Fruit fly (Drosophila melanogaster): ENCODE measurements around the gene CG12155.

CG12155 gene

DNA sequence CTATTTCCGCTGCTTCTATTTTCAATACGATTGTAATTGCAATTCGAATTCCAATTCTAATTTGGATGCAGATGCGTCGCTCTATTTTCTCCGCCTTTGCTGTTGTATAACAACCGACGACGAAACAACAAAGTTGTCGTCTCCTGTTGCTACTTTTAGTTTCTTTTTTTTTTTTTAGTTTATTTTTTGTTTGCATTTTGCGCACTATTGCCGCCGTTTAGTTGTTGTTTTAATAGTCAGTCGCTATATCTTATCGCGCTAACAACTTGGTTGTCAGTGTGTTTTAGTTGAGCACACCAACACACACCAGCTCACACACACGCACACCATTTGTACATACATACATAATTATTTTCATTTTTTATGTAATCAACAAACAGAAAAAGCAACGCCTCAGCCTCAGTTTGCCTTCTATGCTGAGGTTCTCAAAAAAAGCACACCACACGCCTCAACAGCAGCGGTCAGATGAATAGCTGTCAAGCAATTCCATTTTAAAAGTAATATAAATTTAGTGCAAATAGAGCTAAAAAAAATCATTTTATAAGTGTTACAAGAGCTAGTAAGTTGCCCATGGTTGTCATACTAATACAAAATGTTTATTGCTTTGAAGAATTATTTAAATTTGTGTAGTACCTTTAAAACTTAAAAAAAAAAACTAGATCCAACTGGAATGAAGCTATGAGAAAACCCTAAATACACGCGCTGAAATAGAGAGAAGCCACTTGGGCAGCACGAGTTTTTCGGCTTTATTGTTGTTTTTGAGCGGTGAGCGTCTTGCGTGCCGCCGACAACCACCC, 27.1 kb upstream of the CG12155 start (continued):
- peak; percentile 58 for TF ChIP-seq CG12219 (GFP tag; optimal IDR thresholded peaks at IDR 0.05)
- TF ChIP-seq maf-S (GFP tag; optimal IDR thresholded peaks at IDR 0.05), result peak; percentile 60
- TF ChIP-seq jumu (GFP tag; optimal IDR thresholded peaks at IDR 0.05), result peak; percentile 19
- peak; percentile 28; the same call in 1 of the 2 replicates for TF ChIP-seq rib (GFP tag; IDR thresholded peaks at IDR 0.05)
- peak; percentile 28 for TF ChIP-seq CG16815 (GFP tag; optimal IDR thresholded peaks at IDR 0.05)
- no peak for TF ChIP-seq CG6254 (GFP tag; optimal IDR thresholded peaks at IDR 0.05)
- no peak for TF ChIP-seq da (GFP tag; optimal IDR thresholded peaks at IDR 0.05)
- no peak for TF ChIP-seq CG14667 (GFP tag; IDR thresholded peaks at IDR 0.05)
- no peak for TF ChIP-seq grn (GFP tag; optimal IDR thresholded peaks at IDR 0.05)
- TF ChIP-seq CG3407 (GFP tag; optimal IDR thresholded peaks at IDR 0.05), result no peak
- TF ChIP-seq CG42726 (GFP tag; IDR thresholded peaks at IDR 0.05; ENCODE audit: partially characterized antibody), result no peak
- peak; percentile 70 for TF ChIP-seq Xbp1 (GFP tag; optimal IDR thresholded peaks at IDR 0.05)
- TF ChIP-seq pan (optimal IDR thresholded peaks at IDR 0.05), result no peak
- TF ChIP-seq pan (GFP tag; optimal IDR thresholded peaks at IDR 0.05 in 1 of 2, IDR thresholded peaks at IDR 0.05 in 1 of 2), result peak in 1 of 2 experiments; percentile 73
- TF ChIP-seq Spps (tag; optimal IDR thresholded peaks at IDR 0.05), result no peak
- peak; percentile 77 for TF ChIP-seq CG12391 (tag; optimal IDR thresholded peaks at IDR 0.05)
- TF ChIP-seq Xrp1 (GFP tag; IDR thresholded peaks at IDR 0.05), result peak; percentile 65
- no peak for TF ChIP-seq BEAF-32 (GFP tag; optimal IDR thresholded peaks at IDR 0.05)
- TF ChIP-seq CG6689 (GFP tag; IDR thresholded peaks at IDR 0.05), result peak; percentile 72
- peak; percentile 91 for TF ChIP-seq CHES-1-like (GFP tag; optimal IDR thresholded peaks at IDR 0.05)
- peak; percentile 52 for TF ChIP-seq Chrac-16 (GFP tag; optimal IDR thresholded peaks at IDR 0.05)
- TF ChIP-seq CG2889 (GFP tag; IDR thresholded peaks at IDR 0.05), result peak; percentile 68
- TF ChIP-seq odd (GFP tag; optimal IDR thresholded peaks at IDR 0.05), result peak; percentile 63
- TF ChIP-seq CG13424 (tag; optimal IDR thresholded peaks at IDR 0.05), result peak; percentile 78
- peak; percentile 69 for TF ChIP-seq Hand (GFP tag; optimal IDR thresholded peaks at IDR 0.05)
- TF ChIP-seq CG12071 (GFP tag; optimal IDR thresholded peaks at IDR 0.05), result peak; percentile 57
- TF ChIP-seq CG14050 (GFP tag; IDR thresholded peaks at IDR 0.05), result peak; percentile 46; the same call in 1 of the 3 replicates
- TF ChIP-seq az2 (GFP tag; optimal IDR thresholded peaks at IDR 0.05), result peak; percentile 57
- peak; percentile 85 for TF ChIP-seq dysf (GFP tag; IDR thresholded peaks at IDR 0.05)
- TF ChIP-seq CG8290 (GFP tag; optimal IDR thresholded peaks at IDR 0.05), result no peak
- TF ChIP-seq CG8290 (tag; optimal IDR thresholded peaks at IDR 0.05), result peak in 1 of 2 experiments; percentile 63
- TF ChIP-seq CG10431 (GFP tag; optimal IDR thresholded peaks at IDR 0.05), result peak; percentile 46
- no peak for TF ChIP-seq bbx (GFP tag; IDR thresholded peaks at IDR 0.05; ENCODE audit: partially characterized antibody)
- TF ChIP-seq CG14441 (GFP tag; IDR thresholded peaks at IDR 0.05), result peak; percentile 64
- TF ChIP-seq D19B (GFP tag; optimal IDR thresholded peaks at IDR 0.05), result peak; percentile 75
- peak; percentile 13 for TF ChIP-seq Six4 (GFP tag; optimal IDR thresholded peaks at IDR 0.05)
- peak; percentile 76 for TF ChIP-seq CG10147 (GFP tag; optimal IDR thresholded peaks at IDR 0.05)
- no peak for TF ChIP-seq CG1792 (GFP tag; optimal IDR thresholded peaks at IDR 0.05)
- no peak for TF ChIP-seq TFAM (GFP tag; optimal IDR thresholded peaks at IDR 0.05)
- TF ChIP-seq kah (GFP tag; optimal IDR thresholded peaks at IDR 0.05), result peak; percentile 23
- no peak for TF ChIP-seq CG17612 (GFP tag; IDR thresholded peaks at IDR 0.05)
- peak; percentile 53 for TF ChIP-seq CG10366 (GFP tag; IDR thresholded peaks at IDR 0.05)
- TF ChIP-seq CG30403 (GFP tag; optimal IDR thresholded peaks at IDR 0.05), result peak; percentile 76
- no peak for TF ChIP-seq Dp (GFP tag; optimal IDR thresholded peaks at IDR 0.05)
- TF ChIP-seq bab2 (GFP tag; optimal IDR thresholded peaks at IDR 0.05), result peak; percentile 4
- no peak for TF ChIP-seq Awh (GFP tag; IDR thresholded peaks at IDR 0.05)
- TF ChIP-seq lilli (GFP tag; optimal IDR thresholded peaks at IDR 0.05), result peak; percentile 61
- TF ChIP-seq CG17802 (tag; optimal IDR thresholded peaks at IDR 0.05), result no peak
- TF ChIP-seq oc (tag; optimal IDR thresholded peaks at IDR 0.05), result peak; percentile 55
- TF ChIP-seq Elba2 (GFP tag; optimal IDR thresholded peaks at IDR 0.05), result no peak

All from whole organism, embryonic.